Worm (Caenorhabditis elegans): ENCODE results near the gene cfp-1.

DNA sequence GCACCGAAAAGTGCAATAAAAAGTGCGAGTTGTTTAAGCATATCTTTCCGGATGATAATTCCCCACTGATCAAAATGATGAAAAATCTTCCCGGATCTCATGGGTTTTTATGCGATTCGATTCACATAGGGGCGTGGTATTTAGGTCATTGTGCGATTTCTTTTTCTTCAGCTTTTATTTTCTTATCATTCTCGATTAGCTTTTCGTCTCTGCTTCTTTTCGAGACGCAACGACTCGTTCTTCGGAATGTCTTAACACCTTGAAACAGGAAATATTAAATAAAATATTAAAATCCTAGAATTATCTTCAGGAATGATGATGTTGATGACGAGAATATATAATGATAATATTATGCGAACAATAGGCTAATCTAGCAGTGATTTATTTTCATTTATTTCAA is 33.6 kb upstream of the cfp-1 start, which contains the start of gene Y37A1B.7:
- TF ChIP-seq mdl-1 (tag; optimal IDR thresholded peaks at IDR 0.05), result no peak
- TF ChIP-seq ztf-11 (tag; optimal IDR thresholded peaks at IDR 0.05), result no peak
- no peak for TF ChIP-seq ceh-82 (tag; optimal IDR thresholded peaks at IDR 0.05)
- no peak for TF ChIP-seq lsy-2 (tag; optimal IDR thresholded peaks at IDR 0.05)
- TF ChIP-seq unc-62 (GFP tag; optimal IDR thresholded peaks at IDR 0.05), result no peak
- TF ChIP-seq nhr-76 (tag; optimal IDR thresholded peaks at IDR 0.05), result no peak
- TF ChIP-seq ama-1 (optimal IDR thresholded peaks at IDR 0.05), result no peak
